Worm (Caenorhabditis elegans): ENCODE results near the gene eel-1.

Gene eel-1

DNA sequence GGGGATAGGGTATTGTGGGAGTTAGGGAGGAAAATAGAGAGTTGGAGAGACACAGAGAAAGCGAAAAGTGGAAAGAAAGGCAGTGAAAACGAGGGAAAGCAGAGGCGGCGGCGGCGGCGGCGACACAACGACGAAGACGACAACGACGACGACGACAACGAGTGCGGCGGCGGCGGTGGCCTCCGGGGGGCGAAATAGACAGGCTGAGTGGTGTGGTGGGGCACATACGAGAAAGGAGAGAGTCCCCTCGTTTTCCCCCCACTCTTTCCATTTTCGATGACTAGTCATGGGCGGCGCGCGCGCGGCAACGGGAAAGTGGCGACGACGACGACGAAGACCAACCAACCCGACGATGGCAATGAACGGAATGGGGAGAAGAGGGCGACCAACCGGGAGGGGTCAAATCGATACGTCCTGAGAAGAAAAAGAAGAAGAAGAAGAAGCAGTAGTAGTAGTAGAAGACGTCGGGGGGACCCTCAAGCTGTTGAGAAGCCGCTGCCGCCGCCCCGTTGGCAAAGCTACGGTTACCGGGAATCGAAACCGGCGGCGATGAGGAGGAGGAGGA lies 51.2 kb downstream of the eel-1 start (continued):
- no peak for TF ChIP-seq zim-3 (tag; optimal IDR thresholded peaks at IDR 0.05)
- no peak for TF ChIP-seq aptf-3 (GFP tag; IDR thresholded peaks at IDR 0.05)
- no peak for TF ChIP-seq tbx-9 (tag; optimal IDR thresholded peaks at IDR 0.05; ENCODE audit: borderline replicate concordance)
- 0 out of 2 replicates have a peak, but pooled peaks have one; percentile 27 for TF ChIP-seq hmg-1.2 (GFP tag; IDR thresholded peaks at IDR 0.05)
- TF ChIP-seq F23B12.7 (tag; optimal IDR thresholded peaks at IDR 0.05; ENCODE audit: insufficient read depth) = no peak
- no peak for TF ChIP-seq snpc-3.4 (tag; optimal IDR thresholded peaks at IDR 0.05)
- no peak for TF ChIP-seq xnd-1 (tag; optimal IDR thresholded peaks at IDR 0.05)
- no peak for TF ChIP-seq tbp1 (GFP tag; optimal IDR thresholded peaks at IDR 0.05)
- TF ChIP-seq nhr-179 (tag; optimal IDR thresholded peaks at IDR 0.05) = no peak
- TF ChIP-seq hlh-12 (tag; optimal IDR thresholded peaks at IDR 0.05) = no peak
- no peak for TF ChIP-seq cebp-2 (GFP tag; IDR thresholded peaks at IDR 0.05)
- TF ChIP-seq zfh-2 (GFP tag; conservative IDR thresholded peaks at IDR 0.05) = peak; percentile 96
- TF ChIP-seq C06A6.2 (GFP tag; conservative IDR thresholded peaks at IDR 0.05) = 0 out of 2 replicates have a peak, but pooled peaks have one; percentile 28
- no peak for TF ChIP-seq ztf-6 (GFP tag; IDR thresholded peaks at IDR 0.05)
- TF ChIP-seq ztf-3 (GFP tag; optimal IDR thresholded peaks at IDR 0.05) = no peak
- no peak for TF ChIP-seq akir-1 (GFP tag; optimal IDR thresholded peaks at IDR 0.05)
- TF ChIP-seq rec-8 (tag; optimal IDR thresholded peaks at IDR 0.05) = no peak
- no peak for TF ChIP-seq chd-7 (tag; optimal IDR thresholded peaks at IDR 0.05)
- no peak for TF ChIP-seq unc-130 (GFP tag; optimal IDR thresholded peaks at IDR 0.05)
- TF ChIP-seq egl-18 (GFP tag; IDR thresholded peaks at IDR 0.05) = no peak
- no peak for TF ChIP-seq sptf-2 (GFP tag; optimal IDR thresholded peaks at IDR 0.05)
- peak; percentile 31; the same call in 1 of the 2 replicates for TF ChIP-seq B0336.3 (GFP tag; IDR thresholded peaks at IDR 0.05)
- TF ChIP-seq B0261.1 (tag; optimal IDR thresholded peaks at IDR 0.05) = no peak
- 0 out of 2 replicates have a peak, but pooled peaks have one; percentile 33 for TF ChIP-seq nfyb-1 (GFP tag; IDR thresholded peaks at IDR 0.05)
- no peak for TF ChIP-seq snpc-1.3 (tag; optimal IDR thresholded peaks at IDR 0.05; ENCODE audit: insufficient read depth)
- no peak for TF ChIP-seq T26A5.8 (tag; optimal IDR thresholded peaks at IDR 0.05)
- TF ChIP-seq ceh-58 (GFP tag; IDR thresholded peaks at IDR 0.05) = no peak
- no peak for TF ChIP-seq K11D2.4 (GFP tag; IDR thresholded peaks at IDR 0.05)
- TF ChIP-seq K12H6.12 (tag; optimal IDR thresholded peaks at IDR 0.05) = peak; percentile 80
- no peak for TF ChIP-seq Y79H2A.3 (GFP tag; conservative IDR thresholded peaks at IDR 0.05)
- TF ChIP-seq dpl-1 (GFP tag; optimal IDR thresholded peaks at IDR 0.05) = no peak
- TF ChIP-seq Y53G8AR.9 (GFP tag; conservative IDR thresholded peaks at IDR 0.05) = no peak
- TF ChIP-seq gei-17 (GFP tag; optimal IDR thresholded peaks at IDR 0.05) = no peak
- no peak for TF ChIP-seq let-607 (tag; optimal IDR thresholded peaks at IDR 0.05)
- TF ChIP-seq F22D6.2 (tag; optimal IDR thresholded peaks at IDR 0.05) = no peak
- TF ChIP-seq Y53F4B.3 (GFP tag; IDR thresholded peaks at IDR 0.05) = no peak
- TF ChIP-seq aptf-2 (GFP tag; conservative IDR thresholded peaks at IDR 0.05) = no peak
- TF ChIP-seq fkh-3 (tag; optimal IDR thresholded peaks at IDR 0.05) = no peak
- TF ChIP-seq ztf-22 (GFP tag; optimal IDR thresholded peaks at IDR 0.05) = no peak
- no peak for TF ChIP-seq tlf-1 (GFP tag; optimal IDR thresholded peaks at IDR 0.05)
- TF ChIP-seq mes-4 (tag; optimal IDR thresholded peaks at IDR 0.05) = no peak
- no peak for TF ChIP-seq die-1 (tag; optimal IDR thresholded peaks at IDR 0.05)
- peak; percentile 63 for TF ChIP-seq ceh-27 (GFP tag; optimal IDR thresholded peaks at IDR 0.05)
- TF ChIP-seq F57C9.4 (tag; optimal IDR thresholded peaks at IDR 0.05) = no peak
- TF ChIP-seq hmg-20 (GFP tag; IDR thresholded peaks at IDR 0.05) = no peak
- TF ChIP-seq T07F8.4 (tag; optimal IDR thresholded peaks at IDR 0.05) = no peak
- TF ChIP-seq rcor-1 (GFP tag; IDR thresholded peaks at IDR 0.05) = peak; percentile 12; the same call in 1 of the 2 replicates
- TF ChIP-seq nfya-2 (GFP tag; IDR thresholded peaks at IDR 0.05) = no peak

All from whole organism, young adult.